Fruit fly (Drosophila melanogaster) whole organism, wandering third instar larva: Measurements from ENCODE around the gene nAChRalpha5.

ENCODE experiments used
- CG9705 ChIP-seq: fragments of 200-800 bp; sonication (Bioruptor generic); optimal IDR thresholded peaks from 2 replicates; lab custom pipeline; 2018; ENCODE audit warnings: missing biosample characterization, mild to moderate bottlenecking, missing genetic modification characterization
- Dfd ChIP-seq: fragments of >200 bp; optimal IDR thresholded peaks from 2 replicates; lab custom pipeline; 2017; ENCODE audit warnings: missing biosample characterization, missing genetic modification characterization
- Dif ChIP-seq: fragments of 200-275, 200-300 bp; sonication (Bioruptor generic); optimal IDR thresholded peaks from 2 replicates; lab custom pipeline; 2018; ENCODE audit warnings: missing biosample characterization, missing genetic modification characterization; ENCODE audit not compliant: partially characterized antibody
- HLH106 ChIP-seq: fragments of 200-800 bp; optimal IDR thresholded peaks from 3 replicates; lab custom pipeline; 2019; ENCODE audit warnings: missing biosample characterization, mild to moderate bottlenecking, missing genetic modification characterization, moderate library complexity
- Hnf4 ChIP-seq: fragments of 200-800 bp; sonication (Bioruptor generic); optimal IDR thresholded peaks from 2 replicates; lab custom pipeline; 2016; ENCODE audit warnings: missing biosample characterization, mild to moderate bottlenecking, missing genetic modification characterization
- Hr78 ChIP-seq: fragments of >200 bp; optimal IDR thresholded peaks from 2 replicates; lab custom pipeline; 2017; ENCODE audit warnings: missing biosample characterization, missing genetic modification characterization
- Hr83 ChIP-seq: fragments of 200-300 bp; sonication (Bioruptor generic); optimal IDR thresholded peaks from 2 replicates; lab custom pipeline; 2016; ENCODE audit warnings: missing biosample characterization, mild to moderate bottlenecking, missing genetic modification characterization, moderate library complexity; ENCODE audit not compliant: poor library complexity, severe bottlenecking
- Jra ChIP-seq: sonication (Bioruptor generic); optimal IDR thresholded peaks from 2 replicates; lab custom pipeline; 2016; ENCODE audit warnings: missing biosample characterization, missing genetic modification characterization
- Myc ChIP-seq: fragments of >200 bp; optimal IDR thresholded peaks from 2 replicates; lab custom pipeline; 2017
- N ChIP-seq: fragments of >200 bp; optimal IDR thresholded peaks from 2 replicates; lab custom pipeline; 2018; ENCODE audit warnings: missing biosample characterization, missing external identifiers, missing genetic modification characterization
- OdsH ChIP-seq: fragments of 200-800 bp; sonication (Bioruptor generic); optimal IDR thresholded peaks from 2 replicates; lab custom pipeline; 2016; ENCODE audit warnings: missing biosample characterization, mild to moderate bottlenecking, missing genetic modification characterization
- Rel ChIP-seq, 2 experiments: fragments of 200-800 bp; sonication (Bioruptor generic) in 1 of 2; optimal IDR thresholded peaks; 2 replicates in 1 of 2; 3 replicates in 1 of 2; lab custom pipeline; 2016 to 2019; ENCODE audit warnings: mild to moderate bottlenecking in 2 of 2, missing biosample characterization in 2 of 2, missing genetic modification characterization in 2 of 2, moderate library complexity in 1 of 2
- Sp1 ChIP-seq: fragments of 200-800 bp; sonication (Bioruptor generic); optimal IDR thresholded peaks from 3 replicates; lab custom pipeline; 2019; ENCODE audit warnings: missing biosample characterization, mild to moderate bottlenecking, missing genetic modification characterization, moderate library complexity
- Vsx2 ChIP-seq: fragments of 200-300, 225-300 bp; sonication (Bioruptor generic); optimal IDR thresholded peaks from 2 replicates; lab custom pipeline; 2018; ENCODE audit warnings: missing biosample characterization, missing genetic modification characterization; ENCODE audit not compliant: partially characterized antibody
- br ChIP-seq: fragments of 200-800 bp; sonication (Bioruptor generic); optimal IDR thresholded peaks from 2 replicates; lab custom pipeline; 2016; ENCODE audit warnings: missing biosample characterization, missing genetic modification characterization
- dl ChIP-seq, 2 experiments: fragments of 175-275, 200-275 bp in 1 of 2; fragments of 200-275 bp in 1 of 2; sonication (Bioruptor generic); optimal IDR thresholded peaks; lab custom pipeline; 2018; ENCODE audit warnings: mild to moderate bottlenecking in 2 of 2, missing biosample characterization in 2 of 2, missing genetic modification characterization in 2 of 2, moderate library complexity in 2 of 2; ENCODE audit not compliant: partially characterized antibody in 2 of 2, insufficient read depth in 1 of 2
- ey ChIP-seq: fragments of 200-800 bp; sonication (Bioruptor generic); optimal IDR thresholded peaks from 2 replicates; lab custom pipeline; 2016; ENCODE audit warnings: missing biosample characterization, missing genetic modification characterization
- foxo ChIP-seq, 2 experiments: fragments of 200-800 bp; sonication (Bioruptor generic); optimal IDR thresholded peaks; 2 replicates in 1 of 2; 3 replicates in 1 of 2; lab custom pipeline; 2016 to 2017; ENCODE audit warnings: missing biosample characterization in 2 of 2, missing genetic modification characterization in 2 of 2
- fru ChIP-seq: fragments of 200-800 bp; sonication (Bioruptor generic); optimal IDR thresholded peaks from 3 replicates; lab custom pipeline; 2016; ENCODE audit warnings: missing biosample characterization, mild to moderate bottlenecking, missing genetic modification characterization
- h ChIP-seq: fragments of 200-800 bp; sonication (Bioruptor generic); optimal IDR thresholded peaks from 3 replicates; lab custom pipeline; 2016; ENCODE audit warnings: missing biosample characterization, mild to moderate bottlenecking, missing genetic modification characterization
- jim ChIP-seq: fragments of 175-275, 200-325 bp; sonication (Bioruptor generic); optimal IDR thresholded peaks from 2 replicates; lab custom pipeline; 2016; ENCODE audit warnings: missing biosample characterization, mild to moderate bottlenecking, missing genetic modification characterization
- lola ChIP-seq: fragments of >200 bp; optimal IDR thresholded peaks from 2 replicates; lab custom pipeline; 2017; ENCODE audit warnings: missing biosample characterization, missing genetic modification characterization
- psq ChIP-seq: fragments of 200-800 bp; sonication (Bioruptor generic); optimal IDR thresholded peaks from 3 replicates; lab custom pipeline; 2017; ENCODE audit warnings: missing biosample characterization, mild to moderate bottlenecking, missing genetic modification characterization, moderate library complexity
- rgr ChIP-seq: fragments of 200-800 bp; sonication (Bioruptor generic); optimal IDR thresholded peaks from 3 replicates; lab custom pipeline; 2016; ENCODE audit warnings: missing biosample characterization, mild to moderate bottlenecking, missing genetic modification characterization
- sv ChIP-seq: fragments of 200-800 bp; sonication (Bioruptor generic); optimal IDR thresholded peaks from 3 replicates; lab custom pipeline; 2016; ENCODE audit warnings: missing biosample characterization, missing genetic modification characterization
- tai ChIP-seq: sonication (Bioruptor generic); optimal IDR thresholded peaks from 2 replicates; lab custom pipeline; 2016; ENCODE audit warnings: missing biosample characterization, missing genetic modification characterization

The nAChRalpha5 gene

DNA sequence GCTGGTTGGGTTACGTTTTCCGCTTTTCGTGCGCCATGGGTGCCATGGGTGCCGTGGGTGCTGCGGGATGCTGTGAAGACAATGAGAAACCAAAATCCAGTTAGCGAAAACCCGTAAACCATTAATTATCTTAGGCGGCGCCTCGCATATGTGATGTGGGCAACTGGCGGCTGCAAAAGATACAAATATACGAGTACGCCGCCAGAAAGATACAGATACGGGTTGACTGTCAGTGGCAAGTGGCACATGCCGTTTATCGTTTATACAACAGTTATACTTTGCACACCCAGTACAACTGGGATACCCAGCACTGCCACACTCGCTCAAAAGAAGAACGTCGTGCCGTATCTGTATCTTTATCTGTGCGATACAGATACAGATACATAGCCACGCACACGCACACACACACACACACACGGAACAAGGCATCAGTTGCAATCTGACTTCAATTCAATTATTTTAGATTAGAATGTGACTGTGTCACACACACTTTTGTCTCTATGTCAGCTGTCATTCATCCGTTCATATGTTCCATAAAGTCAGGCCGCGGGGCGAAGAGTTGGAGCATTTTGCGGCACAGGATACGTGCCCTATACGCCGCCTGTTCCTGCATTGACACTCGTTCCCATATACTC, 5.7 kb downstream of the nAChRalpha5 start:
- no peak for TF ChIP-seq dl (GFP tag; optimal IDR thresholded peaks at IDR 0.05; lab: Kevin White, UChicago; ENCODE audit: insufficient read depth in 1 of 2, partially characterized antibody in 2 of 2)
- peak; percentile 57 for TF ChIP-seq Dfd (GFP tag; lab: Kevin White, UChicago)

DNA sequence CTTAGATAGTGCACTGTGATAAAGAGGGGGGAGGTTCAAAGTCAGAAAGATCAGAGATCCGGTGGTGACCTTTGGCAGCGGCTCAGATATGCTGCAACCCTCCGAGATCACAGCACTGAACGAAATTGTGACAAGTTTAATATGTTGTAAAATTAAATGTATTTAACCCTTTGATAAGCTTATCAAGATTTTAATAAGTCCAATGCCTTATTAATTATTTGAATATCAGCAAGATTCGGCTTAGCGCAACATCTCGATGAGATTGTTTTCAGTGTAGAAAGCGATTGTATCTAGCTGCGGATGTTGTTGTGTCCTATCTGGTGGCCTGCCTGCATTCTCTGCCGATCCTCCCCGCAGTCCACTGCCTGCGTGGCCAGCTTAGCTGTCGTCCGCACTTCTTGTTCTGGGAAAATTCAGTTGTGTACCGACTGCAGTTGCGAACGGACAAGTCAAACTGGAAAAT, 7.2 kb downstream of the nAChRalpha5 start, which contains the start of gene NimC4:
Gene NimC4 (plus strand): TSS at position 413 of the 463 bp plus-strand sequence.
- no peak for TF ChIP-seq Hr83
- TF ChIP-seq Sp1 (GFP tag; lab: Kevin White, UChicago) = no peak
- TF ChIP-seq sv (GFP tag; lab: Kevin White, UChicago) = peak; percentile 79
- TF ChIP-seq lola (GFP tag; lab: Kevin White, UChicago) = no peak
- no peak for TF ChIP-seq N (GFP tag; lab: Kevin White, UChicago)
- TF ChIP-seq rgr = no peak

DNA sequence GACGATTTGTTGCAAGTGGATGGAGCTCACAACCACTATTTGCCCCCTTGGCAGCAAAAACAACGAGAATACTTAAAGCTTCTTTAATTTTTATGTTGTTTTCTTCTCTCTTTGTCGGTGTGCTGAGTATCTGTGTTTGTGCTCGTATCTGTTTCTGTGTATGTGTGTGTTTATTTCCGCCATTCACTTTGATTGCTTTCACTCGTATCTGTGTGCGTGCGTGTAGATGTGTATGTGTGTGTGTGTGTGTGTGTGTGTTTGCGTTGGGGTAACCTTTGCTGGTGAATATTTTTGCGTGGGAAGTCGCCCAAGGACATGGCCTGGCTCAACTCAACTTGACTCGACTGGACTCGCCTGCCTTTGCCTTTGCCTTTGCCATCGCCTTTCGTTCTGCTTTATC, 10.0 kb downstream of the nAChRalpha5 start:
- TF ChIP-seq OdsH = no peak
- peak; percentile 73 for TF ChIP-seq Dfd (GFP tag; lab: Kevin White, UChicago)
- TF ChIP-seq Hr83 = no peak
- TF ChIP-seq sv (GFP tag; lab: Kevin White, UChicago) = no peak
- TF ChIP-seq, all 38 proteins: peak for 1

dm6 chr2L:14054281-14054680, 14.3 kb downstream of the nAChRalpha5 start:
- TF ChIP-seq sv (GFP tag; lab: Kevin White, UChicago) (no peak), Vsx2 (GFP tag; lab: Kevin White, UChicago) (no peak), h (no peak), CG9705 (GFP tag; lab: Kevin White, UChicago) (no peak), Dfd (GFP tag; lab: Kevin White, UChicago) (peak; percentile 74), psq (GFP tag; lab: Kevin White, UChicago) (no peak)

DNA sequence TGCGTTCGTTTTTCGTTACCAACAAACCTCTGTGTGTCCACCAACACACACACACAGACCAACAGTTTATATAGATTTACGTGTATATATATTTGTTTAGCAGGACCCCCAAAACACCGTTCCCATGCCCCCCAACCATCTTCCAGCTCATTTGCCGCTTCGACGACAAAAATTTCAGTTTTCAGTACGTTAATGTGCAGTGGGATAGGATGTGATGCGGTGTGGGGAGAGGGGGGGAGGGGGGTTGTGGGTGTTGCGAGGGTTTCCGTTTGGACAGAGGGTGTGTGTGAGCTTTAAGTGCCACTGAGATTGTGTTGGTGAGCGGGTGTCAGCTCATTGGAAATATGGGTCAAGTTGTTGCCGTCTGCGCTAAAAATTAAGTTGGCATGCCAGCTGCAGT, 14.9 kb downstream of the nAChRalpha5 start:
- TF ChIP-seq ey = no peak
- TF ChIP-seq Dfd (GFP tag; lab: Kevin White, UChicago) = peak; percentile 51
- no peak for TF ChIP-seq dl (GFP tag; optimal IDR thresholded peaks at IDR 0.05; lab: Kevin White, UChicago; ENCODE audit: insufficient read depth in 1 of 2, partially characterized antibody in 2 of 2)

DNA sequence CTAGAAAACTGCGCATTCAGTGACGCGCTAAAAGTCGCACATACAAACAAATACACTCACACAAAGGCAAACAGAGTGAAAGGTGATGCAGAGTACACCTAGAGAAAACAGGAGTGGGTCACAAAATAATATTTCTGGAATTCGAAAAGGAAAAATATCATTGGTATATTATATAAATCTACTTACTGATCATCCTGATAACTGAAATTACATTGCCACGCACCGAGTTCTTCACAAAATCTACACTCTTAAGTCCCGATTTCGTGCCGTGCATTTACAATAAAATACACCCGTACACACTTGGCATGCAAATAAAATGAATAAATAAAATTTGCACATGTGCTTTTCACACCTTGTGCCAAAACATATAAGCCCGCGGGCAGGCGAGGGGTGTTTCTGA, 30.2 kb downstream of the nAChRalpha5 start:
- no peak for TF ChIP-seq tai (GFP tag; lab: Kevin White, UChicago)
- peak; percentile 39 for TF ChIP-seq HLH106 (tag; lab: Kevin White, UChicago)
- TF ChIP-seq Hr83 = no peak
- no peak for TF ChIP-seq Myc (lab: Kevin White, UChicago)
- no peak for TF ChIP-seq Dif (GFP tag; lab: Kevin White, UChicago)
- no peak for TF ChIP-seq Hr78 (GFP tag; lab: Kevin White, UChicago)
- peak; percentile 1 for TF ChIP-seq Sp1 (GFP tag; lab: Kevin White, UChicago)
- TF ChIP-seq lola (GFP tag; lab: Kevin White, UChicago) = no peak
- TF ChIP-seq foxo (GFP tag; optimal IDR thresholded peaks at IDR 0.05; lab: Kevin White, UChicago) = peak in 1 of 2 experiments; percentile 24

dm6 chr2L:14094606-14095005, 54.6 kb downstream of the nAChRalpha5 start:
- TF ChIP-seq h (peak; percentile 8), Myc (lab: Kevin White, UChicago) (peak; percentile 94), Dif (GFP tag; lab: Kevin White, UChicago) (no peak), Hr78 (GFP tag; lab: Kevin White, UChicago) (no peak), sv (GFP tag; lab: Kevin White, UChicago) (no peak), foxo (GFP tag; optimal IDR thresholded peaks at IDR 0.05; lab: Kevin White, UChicago) (peak in 1 of 2 experiments; percentile 58), Hnf4 (GFP tag; lab: Kevin White, UChicago) (peak; percentile 57), Hr83 (peak; percentile 77), Rel (GFP tag; optimal IDR thresholded peaks at IDR 0.05; lab: Kevin White, UChicago) (no peak), Rel (tag; optimal IDR thresholded peaks at IDR 0.05; lab: Kevin White, UChicago) (no peak), fru (GFP tag; lab: Kevin White, UChicago) (peak; percentile 9), br (GFP tag; lab: Kevin White, UChicago) (no peak), psq (GFP tag; lab: Kevin White, UChicago) (no peak), jim (GFP tag; lab: Kevin White, UChicago) (no peak), Jra (peak; percentile 11), CG9705 (GFP tag; lab: Kevin White, UChicago) (no peak), Dfd (GFP tag; lab: Kevin White, UChicago) (no peak), tai (GFP tag; lab: Kevin White, UChicago) (peak; percentile 37)
